Fruit fly (Drosophila melanogaster) whole organism, pupa: ENCODE results near the gene DopEcR.

ENCODE experiments used
- CG10348 ChIP-seq: fragments of 200-800 bp; sonication (Bioruptor generic); IDR thresholded peaks from 2 replicates; pipeline ENCODE4 v1.3.6; 2022; ENCODE audit warnings: missing biosample characterization, missing genetic modification characterization
- CG13204 ChIP-seq: fragments of 200-800 bp; sonication (Bioruptor generic); optimal IDR thresholded peaks from 2 replicates; lab custom pipeline; 2018; ENCODE audit warnings: missing biosample characterization, mild to moderate bottlenecking, missing genetic modification characterization, moderate library complexity
- CG15710 ChIP-seq: fragments of 200-800 bp; sonication (Bioruptor generic); optimal IDR thresholded peaks from 2 replicates; lab custom pipeline; 2018; ENCODE audit warnings: missing biosample characterization, mild to moderate bottlenecking, missing genetic modification characterization, moderate library complexity
- CG8159 ChIP-seq: fragments of 200-800 bp; sonication (Bioruptor generic); optimal IDR thresholded peaks from 3 replicates; lab custom pipeline; 2018; ENCODE audit warnings: missing biosample characterization, mild to moderate bottlenecking, missing genetic modification characterization, moderate library complexity
- CG8301 ChIP-seq: fragments of 200-800 bp; sonication (Bioruptor generic); optimal IDR thresholded peaks from 2 replicates; lab custom pipeline; 2018; ENCODE audit warnings: missing biosample characterization, mild to moderate bottlenecking, missing genetic modification characterization
- CG9948 ChIP-seq: fragments of 200-800 bp; sonication (Bioruptor generic); optimal IDR thresholded peaks from 2 replicates; lab custom pipeline; 2018; ENCODE audit warnings: missing biosample characterization, mild to moderate bottlenecking, missing genetic modification characterization, moderate library complexity
- EcR ChIP-seq: fragments of 200-800 bp; sonication (Bioruptor generic); optimal IDR thresholded peaks from 3 replicates; lab custom pipeline; 2019; ENCODE audit warnings: missing biosample characterization, missing genetic modification characterization, mild to moderate bottlenecking, moderate library complexity, missing genetic modification reagents
- fd96Ca ChIP-seq: fragments of 200-800 bp; sonication (Bioruptor generic); IDR thresholded peaks from 3 replicates; pipeline ENCODE4 v1.3.6; 2022; ENCODE audit warnings: missing biosample characterization, missing genetic modification characterization
- gl ChIP-seq: fragments of 200-800 bp; sonication (Bioruptor generic); optimal IDR thresholded peaks from 2 replicates; lab custom pipeline; 2018; ENCODE audit warnings: missing biosample characterization, mild to moderate bottlenecking, missing genetic modification characterization
- rn ChIP-seq: fragments of 200-800 bp; sonication (Bioruptor generic); IDR thresholded peaks from 2 replicates; pipeline ENCODE4 v1.3.6; 2022; ENCODE audit warnings: missing biosample characterization, missing genetic modification characterization

DNA sequence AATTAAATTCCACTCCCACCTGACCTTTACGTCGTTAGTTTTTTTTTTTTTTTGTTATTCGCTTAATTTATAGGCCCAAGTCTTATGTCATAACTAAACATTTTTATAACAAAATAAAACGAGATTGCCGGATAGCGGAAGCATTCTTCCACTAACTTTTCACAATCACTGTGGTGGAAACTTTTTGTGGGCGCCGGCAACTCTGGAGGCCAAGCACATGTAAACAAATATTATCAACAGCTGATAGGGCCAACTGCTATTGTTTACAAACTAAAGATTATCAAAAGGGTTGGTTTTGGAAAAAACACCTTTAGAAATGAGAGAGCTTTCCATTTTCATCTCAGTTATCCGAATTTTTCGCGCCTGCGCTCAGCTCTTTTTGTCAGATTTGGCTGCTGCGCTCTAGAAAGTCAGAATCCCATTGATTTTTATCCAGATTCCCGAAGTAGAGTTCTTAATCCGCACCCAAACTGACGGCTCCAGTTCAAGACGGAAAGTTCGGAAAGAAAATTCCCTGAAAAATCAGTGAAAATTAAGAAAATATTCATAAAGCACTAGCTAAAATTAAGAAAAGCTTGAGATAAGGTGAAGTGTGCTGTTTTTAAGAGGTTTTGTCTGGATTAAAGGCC is 48.8 kb upstream of the DopEcR start, which contains the start of gene nAChRbeta1:
- TF ChIP-seq CG13204 (GFP tag; lab: Kevin White, UChicago) = no peak
- no peak for TF ChIP-seq CG15710
- no peak for TF ChIP-seq CG8301 (tag; lab: Kevin White, UChicago)
- TF ChIP-seq fd96Ca (GFP tag; lab: Robert Waterston, UW) = no peak
- no peak for TF ChIP-seq rn (GFP tag; lab: Robert Waterston, UW)
- no peak for TF ChIP-seq CG9948 (tag; lab: Kevin White, UChicago)
- no peak for TF ChIP-seq EcR
- no peak for TF ChIP-seq CG8159 (tag; lab: Kevin White, UChicago)
- TF ChIP-seq CG10348 (GFP tag; lab: Robert Waterston, UW) = no peak
- no peak for TF ChIP-seq gl (tag; lab: Kevin White, UChicago)
